Worm (Caenorhabditis elegans) whole organism, L2 larva: ENCODE results near the gene K01A6.7.

Experiments
- C34F6.9 ChIP-seq: fragments of 150-350 bp; optimal IDR thresholded peaks from 2 replicates; lab custom pipeline; 2014; ENCODE audit warnings: missing biosample characterization, missing genetic modification characterization
- F13H6.1 ChIP-seq: sonication (generic microtip); optimal IDR thresholded peaks from 2 replicates; lab custom pipeline; 2016; ENCODE audit warnings: missing genetic modification characterization, missing compliant biosample characterization
- Y55F3AM.14 ChIP-seq: fragments of 200-800 bp; sonication (Bioruptor generic); optimal IDR thresholded peaks from 2 replicates; lab custom pipeline; 2018; ENCODE audit warnings: mild to moderate bottlenecking, missing genetic modification characterization, missing compliant biosample characterization
- alr-1 ChIP-seq: fragments of 150-350 bp; optimal IDR thresholded peaks from 2 replicates; lab custom pipeline; 2014; ENCODE audit warnings: missing biosample characterization, missing genetic modification characterization
- aly-2 ChIP-seq: fragments of 150-350 bp; optimal IDR thresholded peaks from 2 replicates; lab custom pipeline; 2014; ENCODE audit warnings: missing biosample characterization, missing genetic modification characterization
- ama-1 ChIP-seq: fragments of 150-350 bp; optimal IDR thresholded peaks from 2 replicates; lab custom pipeline; 2018; ENCODE audit warnings: inconsistent platforms
- blmp-1 ChIP-seq: sonication (generic microtip); optimal IDR thresholded peaks from 2 replicates; lab custom pipeline; 2017; ENCODE audit warnings: missing genetic modification characterization, mild to moderate bottlenecking, missing compliant biosample characterization, antibody characterized with exemption, moderate library complexity; ENCODE audit not compliant: insufficient read depth
- ceh-16 ChIP-seq: fragments of 150-350 bp; optimal IDR thresholded peaks from 2 replicates; lab custom pipeline; 2014; ENCODE audit warnings: missing biosample characterization, missing genetic modification characterization
- ceh-82 ChIP-seq: fragments of 150-350 bp; optimal IDR thresholded peaks from 2 replicates; lab custom pipeline; 2014; ENCODE audit warnings: missing biosample characterization, missing genetic modification characterization
- crh-2 ChIP-seq: sonication (generic microtip); optimal IDR thresholded peaks from 2 replicates; lab custom pipeline; 2017; ENCODE audit warnings: missing biosample characterization, missing genetic modification characterization
- dmd-4 ChIP-seq: sonication (generic microtip); optimal IDR thresholded peaks from 2 replicates; lab custom pipeline; 2017; ENCODE audit warnings: missing biosample characterization, missing genetic modification characterization
- egl-27 ChIP-seq: sonication (generic microtip); optimal IDR thresholded peaks from 3 replicates; lab custom pipeline; 2017; ENCODE audit warnings: missing biosample characterization, missing genetic modification reagents, missing genetic modification characterization
- elt-3 ChIP-seq: sonication (generic microtip); optimal IDR thresholded peaks from 2 replicates; lab custom pipeline; 2017; ENCODE audit warnings: missing biosample characterization, missing genetic modification characterization
- fos-1 ChIP-seq: fragments of 150-350 bp; optimal IDR thresholded peaks from 2 replicates; lab custom pipeline; 2014; ENCODE audit warnings: missing biosample characterization, missing genetic modification characterization
- gmeb-1 ChIP-seq: fragments of 150-350 bp; optimal IDR thresholded peaks from 2 replicates; lab custom pipeline; 2014; ENCODE audit warnings: missing biosample characterization, missing genetic modification characterization
- lin-11 ChIP-seq: fragments of 150-350 bp; sonication (generic microtip); optimal IDR thresholded peaks from 2 replicates; lab custom pipeline; 2014; ENCODE audit warnings: missing biosample characterization, missing genetic modification characterization, inconsistent platforms, mixed read lengths
- lin-39 ChIP-seq: fragments of 150-350 bp; optimal IDR thresholded peaks from 2 replicates; lab custom pipeline; 2014; ENCODE audit warnings: missing biosample characterization, missing genetic modification reagents, missing genetic modification characterization
- lsy-2 ChIP-seq, 2 experiments: fragments of 150-350 bp in 1 of 2; sonication (generic microtip) in 1 of 2; optimal IDR thresholded peaks; 2 replicates each; lab custom pipeline; 2014 to 2017; ENCODE audit warnings: missing biosample characterization in 2 of 2, missing genetic modification characterization in 2 of 2
- mbf-1 ChIP-seq: sonication (generic microtip); optimal IDR thresholded peaks from 2 replicates; lab custom pipeline; 2017; ENCODE audit warnings: missing biosample characterization, missing genetic modification characterization
- nhr-10 ChIP-seq: sonication (generic microtip); optimal IDR thresholded peaks from 2 replicates; lab custom pipeline; 2017; ENCODE audit warnings: missing biosample characterization, missing genetic modification characterization
- nhr-129 ChIP-seq: fragments of 150-350 bp; optimal IDR thresholded peaks from 2 replicates; lab custom pipeline; 2014; ENCODE audit warnings: missing biosample characterization, missing genetic modification characterization
- nhr-21 ChIP-seq: fragments of 150-350 bp; optimal IDR thresholded peaks from 2 replicates; lab custom pipeline; 2014; ENCODE audit warnings: missing biosample characterization, missing genetic modification characterization
- nhr-23 ChIP-seq: fragments of 150-350 bp; optimal IDR thresholded peaks from 2 replicates; lab custom pipeline; 2014; ENCODE audit warnings: missing biosample characterization, missing genetic modification reagents, missing genetic modification characterization
- nhr-25 ChIP-seq: fragments of 150-350 bp; sonication (generic microtip); optimal IDR thresholded peaks from 3 replicates; lab custom pipeline; 2014; ENCODE audit warnings: missing biosample characterization, missing genetic modification characterization
- nhr-6 ChIP-seq: fragments of 150-350 bp; optimal IDR thresholded peaks from 2 replicates; lab custom pipeline; 2014; ENCODE audit warnings: missing biosample characterization, missing genetic modification characterization
- nhr-77 ChIP-seq: fragments of 150-350 bp; optimal IDR thresholded peaks from 2 replicates; lab custom pipeline; 2014; ENCODE audit warnings: missing biosample characterization, missing genetic modification characterization
- sma-9 ChIP-seq, 2 experiments: fragments of 150-350 bp in 1 of 2; sonication (generic microtip) in 1 of 2; optimal IDR thresholded peaks; 2 replicates each; lab custom pipeline; 2014 to 2016; ENCODE audit warnings: missing genetic modification characterization in 2 of 2, mild to moderate bottlenecking in 1 of 2, missing biosample characterization in 1 of 2, missing compliant biosample characterization in 1 of 2, missing genetic modification reagents in 1 of 2, moderate library complexity in 1 of 2
- snpc-4 ChIP-seq: fragments of 150-350 bp; optimal IDR thresholded peaks from 2 replicates; lab custom pipeline; 2014; ENCODE audit warnings: missing biosample characterization, missing genetic modification characterization
- unc-39 ChIP-seq: fragments of 150-350 bp; optimal IDR thresholded peaks from 2 replicates; lab custom pipeline; 2014; ENCODE audit warnings: missing biosample characterization, missing genetic modification characterization
- unc-55 ChIP-seq: fragments of 150-350 bp; sonication (generic microtip); optimal IDR thresholded peaks from 3 replicates; lab custom pipeline; 2014; ENCODE audit warnings: missing biosample characterization, missing genetic modification reagents, missing genetic modification characterization
- unc-62 ChIP-seq: fragments of 150-350 bp; optimal IDR thresholded peaks from 2 replicates; lab custom pipeline; 2014; ENCODE audit warnings: missing biosample characterization, missing genetic modification reagents, missing genetic modification characterization
- zag-1 ChIP-seq: fragments of 150-350 bp; optimal IDR thresholded peaks from 2 replicates; lab custom pipeline; 2014; ENCODE audit warnings: missing biosample characterization, missing genetic modification characterization
- ztf-1 ChIP-seq: fragments of 200-800 bp; sonication (Bioruptor generic); conservative IDR thresholded peaks from 2 replicates; pipeline ENCODE4 v1.3.6; 2022; ENCODE audit warnings: missing genetic modification characterization, missing compliant biosample characterization

Gene K01A6.7

DNA sequence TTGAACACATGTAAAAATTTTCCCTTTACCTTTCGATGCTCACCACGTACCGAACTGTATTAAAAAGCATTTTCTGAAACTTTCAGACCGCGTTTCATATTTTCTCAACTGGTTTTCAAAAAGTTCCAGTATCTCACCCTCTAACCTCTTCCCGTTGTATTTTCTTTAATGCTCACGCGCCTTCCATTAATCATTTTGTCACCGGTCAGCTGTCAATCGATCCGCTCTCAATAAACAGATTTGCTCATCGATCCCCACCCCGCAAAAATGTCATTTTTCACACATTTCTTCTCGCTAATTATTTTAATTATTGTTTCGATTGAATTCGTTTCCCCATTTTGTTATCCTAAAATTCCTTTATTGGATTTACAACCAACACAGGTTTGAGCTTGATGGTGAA lies 40.7 kb upstream of the K01A6.7 start, which contains the start of gene lpr-2:
Gene lpr-2 (plus strand): TSS at position 189 of the 400 bp plus-strand sequence.
- TF ChIP-seq F13H6.1 (no peak), nhr-23 (tag; lab: Kevin White, UChicago) (no peak), aly-2 (no peak), gmeb-1 (no peak), nhr-25 (no peak), dmd-4 (no peak), lsy-2 (tag; optimal IDR thresholded peaks at IDR 0.05; lab: Kevin White, UChicago) (no peak), lin-11 (no peak), unc-62 (GFP tag; lab: Kevin White, UChicago) (no peak), nhr-21 (tag; lab: Kevin White, UChicago) (no peak), nhr-10 (tag; lab: Kevin White, UChicago) (no peak), zag-1 (tag; lab: Kevin White, UChicago) (no peak), ztf-1 (GFP tag; lab: Robert Waterston, UW) (no peak), ama-1 (lab: Kevin White, UChicago) (no peak), unc-39 (no peak)

DNA sequence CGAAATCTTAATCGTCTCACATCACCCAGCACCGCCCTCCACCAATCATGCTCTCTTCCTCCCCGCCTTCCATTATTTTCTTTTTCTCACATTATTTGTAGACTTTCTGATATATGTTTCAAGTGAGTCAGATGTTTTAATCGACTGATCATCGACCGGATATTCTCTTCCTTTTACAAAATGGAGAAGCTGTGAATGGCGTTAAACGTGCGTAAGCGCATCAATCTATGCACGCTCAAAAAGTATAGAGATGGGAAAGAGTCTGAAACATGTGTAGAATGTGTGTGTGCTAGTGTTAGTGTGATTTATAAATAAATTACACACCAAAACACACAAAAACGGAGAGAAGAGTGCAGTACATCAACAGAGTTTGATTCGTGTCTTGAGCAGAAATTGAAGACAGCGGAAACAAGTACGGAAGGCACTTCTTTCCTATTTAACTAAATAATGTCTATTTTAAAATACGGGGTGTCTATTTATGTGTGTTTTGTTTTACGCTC lies 38.7 kb upstream of the K01A6.7 start:
- TF ChIP-seq sma-9 (GFP tag; optimal IDR thresholded peaks at IDR 0.05; lab: Kevin White, UChicago) (no peak), sma-9 (tag; optimal IDR thresholded peaks at IDR 0.05; lab: Kevin White, UChicago) (no peak), unc-55 (GFP tag; lab: Kevin White, UChicago) (peak; percentile 35)

DNA sequence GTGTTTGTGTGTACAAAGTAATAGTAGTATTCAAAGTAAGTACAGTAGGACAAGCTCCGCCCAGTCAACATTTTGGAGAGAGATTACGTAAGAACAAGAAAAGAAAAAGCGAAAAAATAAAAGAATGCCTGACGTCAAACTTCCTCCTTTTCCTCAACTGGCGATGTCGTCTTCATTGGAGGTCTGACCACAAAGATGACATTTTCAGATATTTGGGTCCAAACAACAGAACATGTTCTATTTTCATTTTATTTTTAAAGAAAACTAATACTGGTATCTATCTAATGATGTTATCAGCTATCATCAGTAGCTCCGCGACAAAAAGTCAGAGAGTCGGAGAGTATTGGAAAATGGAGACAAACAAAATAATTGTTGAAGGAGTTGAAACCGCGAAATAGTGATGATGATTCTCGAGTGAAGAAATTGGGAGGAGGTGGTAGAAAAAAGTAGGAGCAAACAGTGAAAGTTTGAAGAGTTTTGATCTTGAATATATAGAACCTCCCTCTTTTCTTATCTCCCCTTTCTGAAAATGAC lies 35.4 kb upstream of the K01A6.7 start, which contains the start of gene lips-5:
Gene lips-5 (minus strand): TSS at position 51 of the 534 bp plus-strand sequence.
- TF ChIP-seq fos-1 (peak; percentile 22), blmp-1 (tag; lab: Kevin White, UChicago) (no peak), nhr-25 (no peak)

DNA sequence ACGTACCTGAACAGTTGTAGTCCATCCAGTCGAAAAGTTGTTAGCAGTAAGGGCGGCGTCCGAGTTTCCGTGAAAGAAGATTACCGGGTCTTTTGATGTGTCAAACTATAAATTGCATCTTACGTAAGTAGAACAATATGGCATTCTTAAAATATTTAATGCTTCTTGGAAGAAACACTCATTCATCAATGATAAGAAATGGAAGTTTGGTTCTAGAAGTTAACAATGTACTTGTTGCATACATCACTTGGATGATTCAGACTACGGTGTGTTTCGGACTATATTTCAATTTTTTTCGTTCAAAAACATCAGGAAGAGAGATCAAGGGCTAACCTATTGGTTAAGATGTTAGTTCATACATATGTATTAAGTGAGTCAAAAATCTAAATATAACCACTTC lies 33.8 kb upstream of the K01A6.7 start:
- TF ChIP-seq aly-2 (no peak), fos-1 (no peak), lsy-2 (tag; optimal IDR thresholded peaks at IDR 0.05; lab: Kevin White, UChicago) (no peak), F13H6.1 (no peak), ceh-16 (tag; lab: Kevin White, UChicago) (no peak), sma-9 (GFP tag; optimal IDR thresholded peaks at IDR 0.05; lab: Kevin White, UChicago) (no peak), sma-9 (tag; optimal IDR thresholded peaks at IDR 0.05; lab: Kevin White, UChicago) (no peak), alr-1 (tag; lab: Kevin White, UChicago) (no peak), snpc-4 (tag; lab: Kevin White, UChicago) (no peak), elt-3 (no peak), nhr-129 (tag; lab: Kevin White, UChicago) (no peak), nhr-10 (tag; lab: Kevin White, UChicago) (no peak), C34F6.9 (tag; lab: Kevin White, UChicago) (no peak), gmeb-1 (no peak), mbf-1 (tag; lab: Kevin White, UChicago) (no peak), nhr-6 (no peak), crh-2 (no peak), ceh-82 (tag; lab: Kevin White, UChicago) (no peak), Y55F3AM.14 (no peak), lin-39 (tag; lab: Kevin White, UChicago) (no peak)

DNA sequence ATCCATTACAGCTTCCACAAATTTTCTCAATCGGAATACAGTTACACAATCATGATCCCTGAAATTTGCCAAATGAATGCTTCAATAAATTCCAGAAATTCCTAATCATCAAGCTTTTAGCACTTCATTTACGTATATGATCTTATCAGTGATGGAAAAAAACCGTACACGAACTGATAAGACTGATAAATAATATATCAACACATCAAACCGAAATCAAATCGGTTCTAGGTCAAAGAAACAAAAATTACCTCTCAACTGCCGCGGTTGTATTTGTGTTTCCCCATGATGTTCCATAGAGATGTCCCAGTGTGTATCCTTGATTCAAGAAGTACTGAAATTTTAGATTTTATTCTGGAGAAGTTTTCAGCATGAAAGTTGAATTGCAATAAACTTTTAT lies 32.7 kb upstream of the K01A6.7 start:
- TF ChIP-seq sma-9 (GFP tag; optimal IDR thresholded peaks at IDR 0.05; lab: Kevin White, UChicago) (peak; percentile 17), sma-9 (tag; optimal IDR thresholded peaks at IDR 0.05; lab: Kevin White, UChicago) (no peak), nhr-77 (tag; lab: Kevin White, UChicago) (no peak), nhr-21 (tag; lab: Kevin White, UChicago) (no peak), aly-2 (no peak), nhr-129 (tag; lab: Kevin White, UChicago) (no peak), crh-2 (peak; percentile 15), egl-27 (tag; lab: Kevin White, UChicago) (no peak), fos-1 (peak; percentile 66)
